Worm (Caenorhabditis elegans): ENCODE results near the gene Y46G5A.18.

Y46G5A.18 gene

DNA sequence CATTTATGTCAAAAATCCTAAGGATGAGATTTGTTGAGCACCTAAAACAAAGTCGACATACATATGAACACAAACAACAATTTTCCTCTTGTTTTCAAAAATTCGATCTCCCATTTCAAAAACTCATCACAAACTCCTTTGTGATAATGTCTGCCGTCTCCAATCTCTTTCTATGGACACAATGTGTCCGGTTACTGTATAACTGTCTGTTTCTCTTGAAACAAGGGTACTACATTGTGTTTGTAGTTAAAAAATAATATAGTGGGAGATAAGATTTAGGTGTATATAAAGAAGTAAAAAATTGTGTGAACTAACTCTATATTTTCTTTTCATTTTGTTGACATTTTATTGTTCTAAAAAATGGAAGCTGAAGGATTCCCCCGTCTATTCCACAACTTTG, 25.3 kb upstream of the Y46G5A.18 start, which contains the start of gene bcmo-1:
Gene bcmo-1, plus strand, starts transcription at position 330 of the 400 bp plus-strand sequence.
- TF ChIP-seq nhr-28 (tag; optimal IDR thresholded peaks at IDR 0.05): peak; percentile 97
- TF ChIP-seq pqm-1 (tag; optimal IDR thresholded peaks at IDR 0.05): peak; percentile 3
- no peak for TF ChIP-seq zip-11 (GFP tag; IDR thresholded peaks at IDR 0.05)
- no peak for TF ChIP-seq ceh-82 (tag; optimal IDR thresholded peaks at IDR 0.05)

DNA sequence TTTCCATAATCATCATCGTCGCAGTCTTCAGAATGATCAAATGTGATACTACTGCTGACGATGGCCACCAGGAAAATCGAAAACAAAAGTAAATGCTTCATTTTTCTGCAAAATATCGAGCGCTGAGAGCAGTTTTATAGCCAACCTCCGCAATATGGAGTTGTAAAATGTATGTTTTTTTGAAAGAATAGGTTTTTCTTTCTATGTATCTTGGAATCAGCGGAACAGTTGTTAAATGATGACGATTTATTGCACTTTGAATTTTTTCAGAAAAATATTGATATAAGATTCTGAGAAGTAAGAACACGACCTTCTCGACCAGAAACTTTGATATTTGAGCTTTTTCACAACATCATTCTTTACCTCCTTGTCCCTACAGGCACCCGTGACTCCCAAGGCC, 23.8 kb upstream of the Y46G5A.18 start, which contains the start of gene Y46G5A.23:
Gene Y46G5A.23, minus strand, starts transcription at position 101 of the 400 bp plus-strand sequence.
- TF ChIP-seq hlh-11 (tag; optimal IDR thresholded peaks at IDR 0.05) (no peak), ceh-44 (GFP tag; IDR thresholded peaks at IDR 0.05) (no peak), unc-39 (tag; optimal IDR thresholded peaks at IDR 0.05) (no peak), lin-39 (tag; optimal IDR thresholded peaks at IDR 0.05) (no peak), daf-19 (GFP tag; conservative IDR thresholded peaks at IDR 0.05) (no peak), mxl-3 (GFP tag; optimal IDR thresholded peaks at IDR 0.05) (no peak), zip-11 (GFP tag; IDR thresholded peaks at IDR 0.05) (no peak), lsy-2 (tag; optimal IDR thresholded peaks at IDR 0.05) (no peak), ceh-62 (tag; optimal IDR thresholded peaks at IDR 0.05) (no peak), madf-9 (GFP tag; conservative IDR thresholded peaks at IDR 0.05) (no peak)

DNA sequence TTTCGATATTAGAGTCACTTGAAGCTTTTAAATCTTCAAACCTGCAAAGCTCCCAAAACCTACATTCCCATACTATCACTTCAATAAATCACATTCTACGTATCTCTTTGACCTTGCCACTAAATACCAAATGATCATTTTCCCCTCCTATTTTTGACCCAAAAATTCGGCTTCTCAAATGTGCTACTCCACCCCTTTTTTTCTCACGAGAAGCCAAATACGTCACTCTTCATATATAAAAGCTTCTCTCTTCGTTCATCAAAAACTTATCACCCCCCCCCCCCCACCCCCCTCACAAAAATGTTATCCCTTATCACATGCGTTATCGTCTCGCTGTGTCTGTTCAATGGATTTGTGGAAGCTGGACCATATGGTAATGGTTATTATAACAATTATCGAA, 21.7 kb upstream of the Y46G5A.18 start, which contains the start of gene Y46G5A.38:
Gene Y46G5A.38, plus strand, starts transcription at position 301 of the 400 bp plus-strand sequence.
- no peak for TF ChIP-seq ceh-28 (tag; optimal IDR thresholded peaks at IDR 0.05)
- no peak for TF ChIP-seq mxl-2 (GFP tag; conservative IDR thresholded peaks at IDR 0.05)
- no peak for TF ChIP-seq T26A8.4 (GFP tag; IDR thresholded peaks at IDR 0.05)
- TF ChIP-seq ctbp-1 (GFP tag; IDR thresholded peaks at IDR 0.05): no peak
- TF ChIP-seq mxl-3 (GFP tag; optimal IDR thresholded peaks at IDR 0.05): no peak
- no peak for TF ChIP-seq zfp-3 (GFP tag; conservative IDR thresholded peaks at IDR 0.05)
- TF ChIP-seq dmd-6 (GFP tag; IDR thresholded peaks at IDR 0.05): no peak
- no peak for TF ChIP-seq lin-29 (GFP tag; IDR thresholded peaks at IDR 0.05)
- TF ChIP-seq ceh-20 (GFP tag; IDR thresholded peaks at IDR 0.05): no peak
- no peak for TF ChIP-seq skn-1 (tag; optimal IDR thresholded peaks at IDR 0.05)
- no peak for TF ChIP-seq snpc-4 (tag; optimal IDR thresholded peaks at IDR 0.05)
- TF ChIP-seq attf-4 (tag; optimal IDR thresholded peaks at IDR 0.05): no peak
- TF ChIP-seq hlh-30 (tag; optimal IDR thresholded peaks at IDR 0.05; ENCODE audit: insufficient read depth): no peak

DNA sequence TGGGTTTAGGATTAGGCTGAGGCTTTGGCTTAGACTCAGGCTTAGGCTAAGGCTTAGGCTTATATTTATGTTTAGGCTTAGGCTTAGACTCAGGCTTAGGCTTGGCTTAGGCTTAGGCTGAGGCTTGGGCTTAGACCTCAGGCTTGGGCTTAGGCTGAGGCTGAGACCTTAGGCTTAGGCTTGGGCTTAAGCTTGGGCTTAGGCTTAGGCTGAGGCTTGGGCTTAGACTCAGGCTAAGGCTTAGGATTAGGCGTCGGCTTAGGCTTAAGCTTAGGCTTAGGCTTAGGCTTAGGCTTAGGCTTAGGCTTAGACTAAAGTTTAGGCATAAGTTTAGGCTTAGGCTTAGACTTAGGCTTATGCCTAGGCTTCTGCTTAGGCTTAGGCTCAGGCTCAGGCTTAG, 19.4 kb upstream of the Y46G5A.18 start:
- peak; percentile 77 for TF ChIP-seq aha-1 (tag)
- 0 out of 2 replicates have a peak, but pooled peaks have one; percentile 24 for TF ChIP-seq hmg-1.1 (GFP tag; IDR thresholded peaks at IDR 0.05)
- no peak for TF ChIP-seq nhr-102 (tag; optimal IDR thresholded peaks at IDR 0.05)
- 0 out of 2 replicates have a peak, but pooled peaks have one; percentile 39 for TF ChIP-seq F26F4.8 (GFP tag; conservative IDR thresholded peaks at IDR 0.05)

DNA sequence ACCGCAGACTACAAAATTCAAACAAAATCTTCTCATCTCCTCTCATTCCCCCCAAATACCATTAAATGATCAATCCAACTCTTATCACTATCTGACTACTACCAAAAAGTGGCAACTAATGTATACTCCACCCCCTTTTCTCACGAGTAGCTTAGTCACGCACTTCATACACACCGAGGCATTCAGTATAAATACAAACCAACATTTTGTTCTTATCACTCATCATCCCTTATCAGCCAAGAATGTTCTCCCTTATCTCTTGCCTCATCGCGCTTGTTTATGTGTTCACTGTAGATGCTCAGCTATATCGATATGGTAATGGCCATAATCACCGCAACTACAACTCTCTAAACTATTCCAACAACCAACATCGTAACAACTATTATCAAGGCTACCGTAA, 18.4 kb upstream of the Y46G5A.18 start, which contains the start of gene Y46G5A.36:
Gene Y46G5A.36, plus strand, starts transcription at position 243 of the 400 bp plus-strand sequence.
- no peak for TF ChIP-seq attf-4 (tag; optimal IDR thresholded peaks at IDR 0.05)
- peak; percentile 59 for TF ChIP-seq hlh-11 (tag; optimal IDR thresholded peaks at IDR 0.05)
- peak; percentile 87 for TF ChIP-seq dve-1 (tag; optimal IDR thresholded peaks at IDR 0.05; ENCODE audit: insufficient read depth)
- TF ChIP-seq pqm-1 (tag; optimal IDR thresholded peaks at IDR 0.05): peak; percentile 82
- no peak for TF ChIP-seq ztf-11 (tag; optimal IDR thresholded peaks at IDR 0.05)
- no peak for TF ChIP-seq fkh-10 (GFP tag; optimal IDR thresholded peaks at IDR 0.05)
- peak; percentile 54; the same call in 1 of the 2 replicates for TF ChIP-seq php-3 (GFP tag; IDR thresholded peaks at IDR 0.05)
- TF ChIP-seq daf-16 (GFP tag; optimal IDR thresholded peaks at IDR 0.05): no peak
- TF ChIP-seq daf-16 (tag; optimal IDR thresholded peaks at IDR 0.05): peak; percentile 89
- peak in 1 of 2 experiments; percentile 34 for TF ChIP-seq mdl-1 (tag; optimal IDR thresholded peaks at IDR 0.05)
- peak; percentile 77 for TF ChIP-seq nhr-28 (tag; optimal IDR thresholded peaks at IDR 0.05)
- peak; percentile 59 for TF ChIP-seq mxl-3 (GFP tag; optimal IDR thresholded peaks at IDR 0.05)
- peak; percentile 42 for TF ChIP-seq dmd-6 (GFP tag; IDR thresholded peaks at IDR 0.05)
- peak; percentile 75 for TF ChIP-seq hlh-30 (tag; optimal IDR thresholded peaks at IDR 0.05; ENCODE audit: insufficient read depth)

All from whole organism, L4 larva.